Worm (Caenorhabditis elegans): ENCODE measurements around the gene C33F10.14.

DNA sequence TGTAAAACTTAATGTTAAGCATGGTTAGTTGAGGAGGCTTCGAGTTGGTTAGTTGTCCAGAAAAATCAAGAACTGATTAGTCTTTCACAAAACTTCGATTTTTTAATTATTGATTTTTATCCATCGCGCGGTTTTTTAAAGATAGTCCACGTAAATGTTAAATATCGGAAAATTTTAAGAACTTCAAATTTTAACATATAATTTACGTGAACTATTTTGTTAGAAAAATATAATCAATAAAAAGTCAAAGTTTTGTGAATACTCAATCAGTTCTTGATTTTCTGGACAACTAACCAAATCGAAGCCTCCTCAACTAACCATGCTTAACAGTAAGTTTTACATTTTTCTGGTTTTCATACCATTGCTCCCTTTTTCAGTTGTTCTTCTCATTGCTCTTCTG is 37.6 kb downstream of the C33F10.14 start, which contains the start of the genes C33F10.11 and C33F10.1:
- no peak for TF ChIP-seq B0310.2 (tag; optimal IDR thresholded peaks at IDR 0.05)
- no peak for TF ChIP-seq ama-1 (optimal IDR thresholded peaks at IDR 0.05)
- TF ChIP-seq ceh-36 (tag; optimal IDR thresholded peaks at IDR 0.05): no peak
- no peak for TF ChIP-seq ceh-13 (GFP tag; optimal IDR thresholded peaks at IDR 0.05)
- TF ChIP-seq hmg-4 (GFP tag; optimal IDR thresholded peaks at IDR 0.05): no peak
- TF ChIP-seq tbx-11 (GFP tag; IDR thresholded peaks at IDR 0.05): no peak
- TF ChIP-seq hmbx-1 (tag; optimal IDR thresholded peaks at IDR 0.05): no peak
- no peak for TF ChIP-seq tbx-37 (GFP tag; conservative IDR thresholded peaks at IDR 0.05)
- no peak for TF ChIP-seq tra-4 (tag; optimal IDR thresholded peaks at IDR 0.05)
- no peak for TF ChIP-seq flt-1 (GFP tag; IDR thresholded peaks at IDR 0.05)

Data from whole organism, early embryonic.